Worm (Caenorhabditis elegans): Measurements from ENCODE around the gene sri-53.

- no peak for TF ChIP-seq vab-15 (tag; optimal IDR thresholded peaks at IDR 0.05)
- TF ChIP-seq xbp-1 (tag; optimal IDR thresholded peaks at IDR 0.05) = no peak
- TF ChIP-seq efl-1 (optimal IDR thresholded peaks at IDR 0.05) = no peak
- TF ChIP-seq efl-1 (GFP tag; optimal IDR thresholded peaks at IDR 0.05 in 1 of 2) = no peak
- TF ChIP-seq dpl-1 (GFP tag; optimal IDR thresholded peaks at IDR 0.05) = no peak
- no peak for TF ChIP-seq fkh-8 (tag; optimal IDR thresholded peaks at IDR 0.05)
- TF ChIP-seq mep-1 (tag; optimal IDR thresholded peaks at IDR 0.05) = no peak
- TF ChIP-seq pqm-1 (tag; optimal IDR thresholded peaks at IDR 0.05) = no peak
- no peak for TF ChIP-seq fos-1 (tag; optimal IDR thresholded peaks at IDR 0.05)
Observed at ce11 chrII:3244070-3244469, 41.7 kb upstream of the sri-53 start, which contains the start of gene C17F4.12.
